Worm (Caenorhabditis elegans) whole organism, L3 larva: ENCODE measurements around the gene elt-3.

Experiments used
- elt-2 ChIP-seq: sonication (generic microtip); optimal IDR thresholded peaks from 2 replicates; lab custom pipeline; 2016; ENCODE audit warnings: missing genetic modification reagents, mild to moderate bottlenecking, missing genetic modification characterization, missing compliant biosample characterization
- lin-39 ChIP-seq: fragments of 150-350 bp; optimal IDR thresholded peaks from 2 replicates; lab custom pipeline; 2018; ENCODE audit warnings: missing biosample characterization, missing genetic modification reagents, missing genetic modification characterization
- mdl-1 ChIP-seq: fragments of 150-350 bp; optimal IDR thresholded peaks from 2 replicates; lab custom pipeline; 2014; ENCODE audit warnings: missing biosample characterization, missing genetic modification characterization
- nfya-1 ChIP-seq: sonication (generic microtip); optimal IDR thresholded peaks from 2 replicates; lab custom pipeline; 2017; ENCODE audit warnings: missing genetic modification characterization, mild to moderate bottlenecking, missing compliant biosample characterization, antibody characterized with exemption, moderate library complexity; ENCODE audit not compliant: insufficient read depth
- nhr-11 ChIP-seq: fragments of 150-350 bp; optimal IDR thresholded peaks from 2 replicates; lab custom pipeline; 2014; ENCODE audit warnings: missing biosample characterization, missing genetic modification characterization
- nhr-67 ChIP-seq: fragments of 150-350 bp; optimal IDR thresholded peaks from 2 replicates; lab custom pipeline; 2014; ENCODE audit warnings: missing biosample characterization, missing genetic modification characterization
- nhr-76 ChIP-seq: fragments of 150-350 bp; sonication (generic microtip); optimal IDR thresholded peaks from 5 replicates; lab custom pipeline; 2014; ENCODE audit warnings: missing biosample characterization, missing genetic modification characterization
- zag-1 ChIP-seq: fragments of 150-350 bp; optimal IDR thresholded peaks from 2 replicates; lab custom pipeline; 2014; ENCODE audit warnings: missing biosample characterization, missing genetic modification characterization

ce11 chrX:13937350-13937749, 2.7 kb downstream of the elt-3 start:
- TF ChIP-seq nfya-1 (tag; lab: Kevin White, UChicago) (no peak), nhr-11 (tag; lab: Kevin White, UChicago) (no peak), nhr-76 (tag; lab: Kevin White, UChicago) (no peak), lin-39 (tag; lab: Kevin White, UChicago) (no peak), nhr-67 (tag; lab: Kevin White, UChicago) (no peak), zag-1 (no peak), mdl-1 (no peak), elt-2 (tag; lab: Kevin White, UChicago) (peak; percentile 85)
